Worm (Caenorhabditis elegans) whole organism, mixed stage, embryonic: ENCODE data around the gene nlp-33.

Experiments
- M03D4.4 ChIP-seq: sonication (generic microtip); optimal IDR thresholded peaks from 2 replicates; lab custom pipeline; 2017; ENCODE audit warnings: mild to moderate bottlenecking, missing genetic modification characterization, missing compliant biosample characterization
- bed-3 ChIP-seq: fragments of 200-800 bp; sonication (Bioruptor generic); optimal IDR thresholded peaks from 3 replicates; lab custom pipeline; 2018; ENCODE audit warnings: mild to moderate bottlenecking, missing genetic modification characterization, moderate library complexity, missing compliant biosample characterization
- blmp-1 ChIP-seq: fragments of 150-350 bp; optimal IDR thresholded peaks from 2 replicates; lab custom pipeline; 2014; ENCODE audit warnings: missing biosample characterization, missing genetic modification characterization
- ceh-39 ChIP-seq: fragments of 150-350 bp; optimal IDR thresholded peaks from 2 replicates; lab custom pipeline; 2014; ENCODE audit warnings: missing biosample characterization, missing genetic modification characterization
- ceh-43 ChIP-seq: fragments of 200-800 bp; sonication (Bioruptor generic); optimal IDR thresholded peaks from 2 replicates; lab custom pipeline; 2018; ENCODE audit warnings: mild to moderate bottlenecking, missing genetic modification characterization, moderate library complexity, missing compliant biosample characterization
- ceh-83 ChIP-seq: fragments of 200-800 bp; sonication (Bioruptor generic); optimal IDR thresholded peaks from 2 replicates; lab custom pipeline; 2018; ENCODE audit warnings: mild to moderate bottlenecking, missing genetic modification characterization, missing compliant biosample characterization
- cnd-1 ChIP-seq: fragments of 200-800 bp; sonication (Bioruptor generic); optimal IDR thresholded peaks from 2 replicates; lab custom pipeline; 2018; ENCODE audit warnings: mild to moderate bottlenecking, missing genetic modification characterization, missing compliant biosample characterization
- drap-1 ChIP-seq: fragments of 200-800 bp; sonication (Bioruptor generic); optimal IDR thresholded peaks from 3 replicates; lab custom pipeline; 2018; ENCODE audit warnings: mild to moderate bottlenecking, missing genetic modification characterization, missing compliant biosample characterization
- elt-1 ChIP-seq: sonication (generic microtip); optimal IDR thresholded peaks from 2 replicates; lab custom pipeline; 2017; ENCODE audit warnings: missing genetic modification characterization, mild to moderate bottlenecking, missing compliant biosample characterization, antibody characterized with exemption, moderate library complexity, borderline replicate concordance; ENCODE audit not compliant: insufficient read depth
- elt-3 ChIP-seq: fragments of 150-350 bp; optimal IDR thresholded peaks from 2 replicates; lab custom pipeline; 2014; ENCODE audit warnings: missing biosample characterization, missing genetic modification characterization
- hlh-1 ChIP-seq: fragments of 150-350 bp; optimal IDR thresholded peaks from 2 replicates; lab custom pipeline; 2014; ENCODE audit warnings: missing biosample characterization, missing genetic modification reagents, missing genetic modification characterization
- lin-13 ChIP-seq: fragments of 150-350 bp; optimal IDR thresholded peaks from 2 replicates; lab custom pipeline; 2014; ENCODE audit warnings: missing biosample characterization, missing genetic modification characterization
- lin-32 ChIP-seq: fragments of 200-800 bp; sonication (Bioruptor generic); optimal IDR thresholded peaks from 2 replicates; lab custom pipeline; 2018; ENCODE audit warnings: mild to moderate bottlenecking, missing genetic modification characterization, missing compliant biosample characterization
- lsy-2 ChIP-seq: fragments of 150-350 bp; optimal IDR thresholded peaks from 2 replicates; lab custom pipeline; 2014; ENCODE audit warnings: missing biosample characterization, missing genetic modification characterization
- mab-5 ChIP-seq: fragments of 150-350 bp; optimal IDR thresholded peaks from 2 replicates; lab custom pipeline; 2014; ENCODE audit warnings: missing biosample characterization, missing genetic modification characterization
- mep-1 ChIP-seq: fragments of 150-350 bp; optimal IDR thresholded peaks from 2 replicates; lab custom pipeline; 2017; ENCODE audit warnings: missing biosample characterization, missing genetic modification reagents, missing genetic modification characterization, inconsistent platforms
- mls-2 ChIP-seq: sonication (generic microtip); optimal IDR thresholded peaks from 2 replicates; lab custom pipeline; 2016; ENCODE audit warnings: mild to moderate bottlenecking, missing genetic modification characterization, moderate library complexity, missing compliant biosample characterization
- nhr-12 ChIP-seq: fragments of 150-350 bp; optimal IDR thresholded peaks from 2 replicates; lab custom pipeline; 2014; ENCODE audit warnings: missing biosample characterization, missing genetic modification characterization
- nhr-2 ChIP-seq: fragments of 150-350 bp; optimal IDR thresholded peaks from 2 replicates; lab custom pipeline; 2014; ENCODE audit warnings: missing biosample characterization, missing genetic modification characterization
- nhr-237 ChIP-seq: fragments of 150-350 bp; optimal IDR thresholded peaks from 2 replicates; lab custom pipeline; 2014; ENCODE audit warnings: missing biosample characterization, missing genetic modification characterization
- nhr-28 ChIP-seq: fragments of 150-350 bp; optimal IDR thresholded peaks from 2 replicates; lab custom pipeline; 2014; ENCODE audit warnings: missing biosample characterization, missing genetic modification characterization
- nhr-76 ChIP-seq: sonication (generic microtip); optimal IDR thresholded peaks from 2 replicates; lab custom pipeline; 2017; ENCODE audit warnings: missing biosample characterization, missing genetic modification characterization
- sem-2 ChIP-seq: fragments of 200-800 bp; sonication (Bioruptor generic); optimal IDR thresholded peaks from 2 replicates; lab custom pipeline; 2018; ENCODE audit warnings: mild to moderate bottlenecking, missing genetic modification characterization, missing compliant biosample characterization
- snpc-4 ChIP-seq: fragments of 150-350 bp; optimal IDR thresholded peaks from 2 replicates; lab custom pipeline; 2014; ENCODE audit warnings: missing biosample characterization, missing genetic modification characterization
- sptf-1 ChIP-seq: sonication (generic microtip); optimal IDR thresholded peaks from 2 replicates; lab custom pipeline; 2017; ENCODE audit warnings: mild to moderate bottlenecking, missing genetic modification characterization, moderate library complexity, missing compliant biosample characterization
- tbx-8 ChIP-seq: fragments of 200-800 bp; sonication (Bioruptor generic); optimal IDR thresholded peaks from 2 replicates; lab custom pipeline; 2018; ENCODE audit warnings: mild to moderate bottlenecking, missing genetic modification characterization, moderate library complexity, missing compliant biosample characterization
- unc-120 ChIP-seq: sonication (generic microtip); optimal IDR thresholded peaks from 2 replicates; lab custom pipeline; 2017; ENCODE audit warnings: missing genetic modification characterization, missing compliant biosample characterization; ENCODE audit not compliant: poor library complexity, severe bottlenecking
- unc-39 ChIP-seq: fragments of 150-350 bp; optimal IDR thresholded peaks from 2 replicates; lab custom pipeline; 2014; ENCODE audit warnings: missing biosample characterization, missing genetic modification characterization
- unc-62 ChIP-seq: fragments of 150-350 bp; optimal IDR thresholded peaks from 2 replicates; lab custom pipeline; 2014; ENCODE audit warnings: missing biosample characterization, missing genetic modification reagents, missing genetic modification characterization
- zip-8 ChIP-seq: fragments of 150-350 bp; optimal IDR thresholded peaks from 2 replicates; lab custom pipeline; 2014; ENCODE audit warnings: missing biosample characterization, missing genetic modification characterization

nlp-33 gene

DNA sequence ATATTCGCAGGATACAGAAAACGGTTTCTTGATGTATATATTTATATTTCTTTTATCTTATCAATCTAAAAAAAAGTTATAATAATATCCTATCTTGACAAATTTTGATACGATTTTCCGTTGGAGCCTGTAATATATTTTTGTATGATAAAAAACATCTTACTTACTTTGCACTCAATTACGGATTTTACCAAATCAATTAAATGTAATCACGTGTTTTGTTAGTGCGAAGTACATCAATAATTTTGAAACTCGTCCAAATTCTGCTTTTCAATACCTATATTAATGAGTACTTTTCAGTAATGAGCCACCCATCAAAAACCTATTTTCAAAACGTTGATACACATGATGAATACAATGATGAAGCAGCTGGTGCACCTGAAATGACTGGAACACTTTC lies 2.3 kb downstream of the nlp-33 start, which contains the start of gene T19C4.1:
TSS of gene T19C4.1 (plus strand) at position 301 of the 400 bp plus-strand sequence.
- TF ChIP-seq cnd-1, result no peak
- no peak for TF ChIP-seq nhr-28
- TF ChIP-seq unc-62 (GFP tag; lab: Kevin White, UChicago), result no peak
- no peak for TF ChIP-seq unc-39 (tag; lab: Kevin White, UChicago)
- TF ChIP-seq nhr-2 (tag; lab: Kevin White, UChicago), result no peak
- TF ChIP-seq snpc-4, result no peak
- TF ChIP-seq nhr-76, result no peak
- no peak for TF ChIP-seq elt-3 (tag; lab: Kevin White, UChicago)
- no peak for TF ChIP-seq M03D4.4 (tag; lab: Kevin White, UChicago)

DNA sequence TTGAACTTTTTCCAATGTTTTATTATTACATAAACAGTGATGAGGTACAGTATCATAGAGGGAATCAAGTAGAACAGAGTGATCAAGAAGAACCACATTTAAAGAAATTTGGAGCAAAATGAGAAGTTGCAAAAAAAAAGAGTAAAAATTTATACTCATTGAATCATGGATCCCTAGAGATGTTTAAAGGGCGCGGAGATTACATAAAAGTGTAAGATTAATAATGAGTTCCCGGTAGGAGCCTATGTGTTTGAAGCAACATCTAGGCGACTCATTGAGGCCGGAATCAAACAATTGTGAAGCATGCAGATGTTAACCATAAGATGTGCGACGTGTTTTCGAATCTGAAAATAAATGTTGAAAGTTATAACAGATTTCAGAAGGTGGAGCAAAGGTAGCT lies 5.2 kb downstream of the nlp-33 start, which contains the start of gene srg-39:
TSS of gene srg-39 (minus strand) at position 101 of the 400 bp plus-strand sequence.
- TF ChIP-seq zip-8 (tag; lab: Kevin White, UChicago), result no peak
- no peak for TF ChIP-seq ceh-43 (GFP tag; lab: Kevin White, UChicago)
- no peak for TF ChIP-seq mab-5 (tag; lab: Kevin White, UChicago)
- no peak for TF ChIP-seq mls-2 (tag; lab: Kevin White, UChicago)
- no peak for TF ChIP-seq blmp-1 (tag; lab: Kevin White, UChicago)
- no peak for TF ChIP-seq mep-1 (tag; lab: Kevin White, UChicago)
- TF ChIP-seq ceh-83 (GFP tag; lab: Kevin White, UChicago), result no peak
- TF ChIP-seq sptf-1, result no peak

DNA sequence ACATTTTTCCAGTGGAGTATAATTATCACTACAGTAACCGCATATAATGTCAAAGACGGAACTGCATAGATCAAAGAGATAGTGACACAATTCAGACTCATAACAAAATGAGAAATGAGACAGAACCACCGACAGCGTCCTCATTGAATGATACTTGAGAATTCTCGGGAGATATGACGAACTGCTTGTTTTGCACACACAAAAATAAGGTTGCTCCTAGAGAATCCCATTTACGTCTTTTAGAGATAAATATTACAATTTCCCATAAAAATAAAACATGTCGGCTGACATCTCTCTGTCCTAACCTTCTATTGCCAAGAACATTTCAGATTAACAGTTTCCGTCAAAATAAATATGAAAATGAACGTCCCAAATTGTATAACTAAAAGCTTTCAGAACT lies 8.4 kb downstream of the nlp-33 start, which contains the start of gene srg-38:
TSS of gene srg-38 (minus strand) at position 101 of the 400 bp plus-strand sequence.
- TF ChIP-seq nhr-12 (tag; lab: Kevin White, UChicago), result no peak
- TF ChIP-seq zip-8 (tag; lab: Kevin White, UChicago), result no peak
- no peak for TF ChIP-seq nhr-76
- no peak for TF ChIP-seq snpc-4
- TF ChIP-seq mls-2 (tag; lab: Kevin White, UChicago), result no peak
- TF ChIP-seq lin-32 (GFP tag; lab: Kevin White, UChicago), result no peak
- TF ChIP-seq nhr-2 (tag; lab: Kevin White, UChicago), result no peak
- no peak for TF ChIP-seq cnd-1
- no peak for TF ChIP-seq bed-3 (GFP tag; lab: Kevin White, UChicago)
- no peak for TF ChIP-seq unc-120 (tag; lab: Kevin White, UChicago)
- TF ChIP-seq lin-13, result no peak
- TF ChIP-seq, all 35 proteins: peak for 0

DNA sequence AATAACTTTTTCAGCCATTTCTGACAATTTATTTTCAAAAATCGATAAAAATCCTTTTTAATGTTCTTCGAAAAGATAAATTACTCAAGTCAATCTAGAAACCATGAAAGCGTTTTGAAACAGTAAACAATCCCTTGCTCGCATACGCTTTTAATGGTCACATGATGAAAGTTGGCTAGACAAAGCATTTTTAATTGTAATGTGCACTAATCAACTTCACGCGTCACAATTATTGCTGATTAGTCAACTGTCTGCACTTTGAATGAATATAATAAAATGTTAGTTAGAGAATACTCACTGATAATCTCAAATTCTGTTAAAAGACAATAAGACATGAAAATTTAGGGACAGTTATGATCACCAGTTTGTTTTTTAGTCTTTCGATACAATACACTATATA lies 9.4 kb downstream of the nlp-33 start:
- TF ChIP-seq elt-3 (tag; lab: Kevin White, UChicago), result no peak
- TF ChIP-seq nhr-2 (tag; lab: Kevin White, UChicago), result no peak
- TF ChIP-seq drap-1 (GFP tag; lab: Kevin White, UChicago), result no peak
- TF ChIP-seq lin-32 (GFP tag; lab: Kevin White, UChicago), result no peak

DNA sequence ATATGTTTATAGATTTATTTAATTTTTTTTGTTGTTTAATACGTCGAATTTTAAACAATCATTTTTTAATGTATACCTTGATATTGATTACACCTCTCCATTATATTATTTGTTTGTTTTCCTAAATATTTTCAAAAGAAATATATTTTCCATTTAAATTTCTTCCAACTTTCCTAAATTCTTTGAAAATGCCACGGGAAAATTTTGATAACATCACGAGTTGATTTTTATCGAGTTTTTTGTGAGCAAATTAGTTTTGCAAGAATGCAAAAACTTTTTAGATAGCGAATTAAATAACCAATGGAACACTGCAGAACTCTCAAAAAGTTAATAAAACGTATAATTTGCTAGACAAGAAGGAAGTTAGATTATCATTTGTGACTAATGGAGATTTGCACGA lies 10.8 kb downstream of the nlp-33 start, which contains the start of gene srg-42:
TSS of gene srg-42 (minus strand) at position 101 of the 400 bp plus-strand sequence.
- no peak for TF ChIP-seq sem-2 (GFP tag; lab: Kevin White, UChicago)
- TF ChIP-seq cnd-1, result no peak
- TF ChIP-seq ceh-43 (GFP tag; lab: Kevin White, UChicago), result no peak
- TF ChIP-seq hlh-1 (tag; lab: Kevin White, UChicago), result no peak
- TF ChIP-seq drap-1 (GFP tag; lab: Kevin White, UChicago), result no peak
- no peak for TF ChIP-seq ceh-39 (tag; lab: Kevin White, UChicago)
- TF ChIP-seq nhr-2 (tag; lab: Kevin White, UChicago), result no peak
- no peak for TF ChIP-seq mls-2 (tag; lab: Kevin White, UChicago)
- TF ChIP-seq zip-8 (tag; lab: Kevin White, UChicago), result no peak
- TF ChIP-seq elt-1, result no peak
- no peak for TF ChIP-seq M03D4.4 (tag; lab: Kevin White, UChicago)

DNA sequence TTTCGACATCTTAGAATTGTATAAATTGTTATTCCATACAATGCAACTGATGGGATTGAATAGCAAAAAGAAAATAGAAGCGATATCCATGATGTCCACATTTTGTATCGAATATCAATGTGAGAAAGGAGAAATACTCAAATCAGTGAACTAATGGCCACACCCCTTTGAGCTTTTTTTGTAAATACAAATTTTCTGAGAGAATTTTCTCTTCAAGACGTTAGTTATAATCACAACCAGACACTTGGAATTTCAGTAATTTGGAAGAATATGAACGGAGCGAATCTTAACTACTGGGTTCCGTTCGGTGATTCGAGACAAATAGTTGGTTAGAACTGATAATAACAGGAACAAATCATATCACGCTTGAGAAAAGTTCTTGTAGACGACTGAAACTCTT lies 14.6 kb downstream of the nlp-33 start, which contains the start of gene srg-41:
TSS of gene srg-41 (minus strand) at position 101 of the 400 bp plus-strand sequence.
- TF ChIP-seq unc-39 (tag; lab: Kevin White, UChicago) (no peak), nhr-28 (no peak), nhr-2 (tag; lab: Kevin White, UChicago) (no peak), lsy-2 (tag; lab: Kevin White, UChicago) (no peak), ceh-39 (tag; lab: Kevin White, UChicago) (no peak), nhr-237 (tag; lab: Kevin White, UChicago) (no peak), nhr-12 (tag; lab: Kevin White, UChicago) (no peak), nhr-76 (no peak), M03D4.4 (tag; lab: Kevin White, UChicago) (no peak), ceh-43 (GFP tag; lab: Kevin White, UChicago) (no peak), mab-5 (tag; lab: Kevin White, UChicago) (no peak), tbx-8 (GFP tag; lab: Kevin White, UChicago) (no peak), lin-32 (GFP tag; lab: Kevin White, UChicago) (no peak), unc-62 (GFP tag; lab: Kevin White, UChicago) (no peak), sptf-1 (no peak), sem-2 (GFP tag; lab: Kevin White, UChicago) (no peak)
